Worm (Caenorhabditis elegans) whole organism, L1 larva: ENCODE data around the gene nhr-271.

Experiments
- ceh-8 ChIP-seq: fragments of 200-800 bp; sonication (Bioruptor generic); optimal IDR thresholded peaks from 2 replicates; lab custom pipeline; 2018; ENCODE audit warnings: mild to moderate bottlenecking, missing genetic modification characterization, moderate library complexity, missing compliant biosample characterization
- ceh-90 ChIP-seq: sonication (generic microtip); optimal IDR thresholded peaks from 2 replicates; lab custom pipeline; 2016; ENCODE audit warnings: missing genetic modification characterization, missing compliant biosample characterization
- elt-2 ChIP-seq: sonication (generic microtip); optimal IDR thresholded peaks from 2 replicates; lab custom pipeline; 2016; ENCODE audit warnings: missing genetic modification characterization, mild to moderate bottlenecking, inconsistent platforms, missing compliant biosample characterization, missing genetic modification reagents
- elt-3 ChIP-seq, 6 experiments: fragments of 150-350 bp in 1 of 6; sonication (generic microtip); optimal IDR thresholded peaks; 2 replicates each; lab custom pipeline; 2017 to 2018; ENCODE audit warnings: missing biosample characterization in 6 of 6, missing genetic modification characterization in 6 of 6, inconsistent platforms in 1 of 6
- fkh-10 ChIP-seq: sonication (generic microtip); optimal IDR thresholded peaks from 2 replicates; lab custom pipeline; 2017; ENCODE audit warnings: missing biosample characterization, missing genetic modification reagents, missing genetic modification characterization
- lir-3 ChIP-seq: sonication (generic microtip); optimal IDR thresholded peaks from 2 replicates; lab custom pipeline; 2016; ENCODE audit warnings: mild to moderate bottlenecking, missing genetic modification characterization, moderate library complexity, missing compliant biosample characterization; ENCODE audit not compliant: poor library complexity
- lsy-2 ChIP-seq, 2 experiments: fragments of 150-350 bp; optimal IDR thresholded peaks; 2 replicates each; lab custom pipeline; 2014; ENCODE audit warnings: missing biosample characterization in 2 of 2, missing genetic modification characterization in 2 of 2
- pqm-1 ChIP-seq: sonication (generic microtip); optimal IDR thresholded peaks from 3 replicates; lab custom pipeline; 2017; ENCODE audit warnings: missing biosample characterization, missing genetic modification characterization
- unc-130 ChIP-seq: fragments of 150-350 bp; optimal IDR thresholded peaks from 2 replicates; lab custom pipeline; 2017; ENCODE audit warnings: missing biosample characterization, missing genetic modification characterization, inconsistent platforms
- ztf-4 ChIP-seq: fragments of 150-350 bp; optimal IDR thresholded peaks from 2 replicates; lab custom pipeline; 2014; ENCODE audit warnings: missing biosample characterization, missing genetic modification characterization

DNA sequence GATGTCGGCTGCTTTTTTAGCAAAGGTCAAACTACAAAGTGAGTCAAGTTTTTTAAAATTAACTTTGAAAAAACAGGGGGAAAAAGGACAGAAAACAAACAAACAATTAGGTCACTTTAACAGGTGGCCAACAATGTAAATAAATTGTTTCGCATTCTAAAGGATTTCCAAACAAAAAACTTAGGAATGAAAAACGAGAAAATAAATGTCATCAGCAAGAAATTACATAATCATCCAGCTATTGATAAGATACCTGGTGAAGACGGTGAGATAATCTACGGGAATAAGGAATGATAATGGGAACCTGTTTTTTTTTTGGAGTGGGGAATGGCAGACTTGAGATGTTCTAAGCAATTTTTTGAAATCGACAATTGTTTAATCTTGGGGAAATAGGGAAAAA, 15.8 kb upstream of the nhr-271 start:
- peak in 1 of 6 experiments; percentile 19 for TF ChIP-seq elt-3 (tag; optimal IDR thresholded peaks at IDR 0.05; lab: Kevin White, UChicago)
- TF ChIP-seq pqm-1 (tag; lab: Kevin White, UChicago): no peak
- no peak for TF ChIP-seq ceh-8 (GFP tag; lab: Kevin White, UChicago)
- no peak for TF ChIP-seq lir-3
- no peak for TF ChIP-seq elt-2
- no peak for TF ChIP-seq unc-130 (tag; lab: Kevin White, UChicago)
- no peak for TF ChIP-seq lsy-2 (tag; optimal IDR thresholded peaks at IDR 0.05; lab: Kevin White, UChicago)
- TF ChIP-seq ztf-4 (tag; lab: Kevin White, UChicago): no peak
- TF ChIP-seq fkh-10: no peak
- TF ChIP-seq ceh-90 (tag; lab: Kevin White, UChicago): no peak
